Worm (Caenorhabditis elegans) whole organism, mixed stage, embryonic: ENCODE measurements around the gene F13A7.12.

Experiments
- M03D4.4 ChIP-seq: sonication (generic microtip); optimal IDR thresholded peaks from 2 replicates; lab custom pipeline; 2017; ENCODE audit warnings: mild to moderate bottlenecking, missing genetic modification characterization, missing compliant biosample characterization
- bed-3 ChIP-seq: fragments of 200-800 bp; sonication (Bioruptor generic); optimal IDR thresholded peaks from 3 replicates; lab custom pipeline; 2018; ENCODE audit warnings: mild to moderate bottlenecking, missing genetic modification characterization, moderate library complexity, missing compliant biosample characterization
- blmp-1 ChIP-seq: fragments of 150-350 bp; optimal IDR thresholded peaks from 2 replicates; lab custom pipeline; 2014; ENCODE audit warnings: missing biosample characterization, missing genetic modification characterization
- ceh-39 ChIP-seq: fragments of 150-350 bp; optimal IDR thresholded peaks from 2 replicates; lab custom pipeline; 2014; ENCODE audit warnings: missing biosample characterization, missing genetic modification characterization
- ceh-43 ChIP-seq: fragments of 200-800 bp; sonication (Bioruptor generic); optimal IDR thresholded peaks from 2 replicates; lab custom pipeline; 2018; ENCODE audit warnings: mild to moderate bottlenecking, missing genetic modification characterization, moderate library complexity, missing compliant biosample characterization
- ceh-83 ChIP-seq: fragments of 200-800 bp; sonication (Bioruptor generic); optimal IDR thresholded peaks from 2 replicates; lab custom pipeline; 2018; ENCODE audit warnings: mild to moderate bottlenecking, missing genetic modification characterization, missing compliant biosample characterization
- ces-1 ChIP-seq: fragments of 150-350 bp; optimal IDR thresholded peaks from 2 replicates; lab custom pipeline; 2014; ENCODE audit warnings: missing biosample characterization, missing genetic modification reagents, missing genetic modification characterization
- cnd-1 ChIP-seq: fragments of 200-800 bp; sonication (Bioruptor generic); optimal IDR thresholded peaks from 2 replicates; lab custom pipeline; 2018; ENCODE audit warnings: mild to moderate bottlenecking, missing genetic modification characterization, missing compliant biosample characterization
- drap-1 ChIP-seq: fragments of 200-800 bp; sonication (Bioruptor generic); optimal IDR thresholded peaks from 3 replicates; lab custom pipeline; 2018; ENCODE audit warnings: mild to moderate bottlenecking, missing genetic modification characterization, missing compliant biosample characterization
- elt-3 ChIP-seq: fragments of 150-350 bp; optimal IDR thresholded peaks from 2 replicates; lab custom pipeline; 2014; ENCODE audit warnings: missing biosample characterization, missing genetic modification characterization
- flh-1 ChIP-seq: fragments of 200-800 bp; sonication (Bioruptor generic); optimal IDR thresholded peaks from 2 replicates; lab custom pipeline; 2018; ENCODE audit warnings: mild to moderate bottlenecking, missing genetic modification characterization, moderate library complexity, missing compliant biosample characterization
- ham-2 ChIP-seq: fragments of 200-800 bp; sonication (Bioruptor generic); optimal IDR thresholded peaks from 2 replicates; lab custom pipeline; 2018; ENCODE audit warnings: mild to moderate bottlenecking, missing genetic modification characterization, missing compliant biosample characterization
- hlh-1 ChIP-seq: fragments of 150-350 bp; optimal IDR thresholded peaks from 2 replicates; lab custom pipeline; 2014; ENCODE audit warnings: missing biosample characterization, missing genetic modification reagents, missing genetic modification characterization
- lin-13 ChIP-seq: fragments of 150-350 bp; optimal IDR thresholded peaks from 2 replicates; lab custom pipeline; 2014; ENCODE audit warnings: missing biosample characterization, missing genetic modification characterization
- lin-32 ChIP-seq: fragments of 200-800 bp; sonication (Bioruptor generic); optimal IDR thresholded peaks from 2 replicates; lab custom pipeline; 2018; ENCODE audit warnings: mild to moderate bottlenecking, missing genetic modification characterization, missing compliant biosample characterization
- lsy-2 ChIP-seq: fragments of 150-350 bp; optimal IDR thresholded peaks from 2 replicates; lab custom pipeline; 2014; ENCODE audit warnings: missing biosample characterization, missing genetic modification characterization
- mep-1 ChIP-seq: fragments of 150-350 bp; optimal IDR thresholded peaks from 2 replicates; lab custom pipeline; 2017; ENCODE audit warnings: missing biosample characterization, missing genetic modification reagents, missing genetic modification characterization, inconsistent platforms
- mls-2 ChIP-seq: sonication (generic microtip); optimal IDR thresholded peaks from 2 replicates; lab custom pipeline; 2016; ENCODE audit warnings: mild to moderate bottlenecking, missing genetic modification characterization, moderate library complexity, missing compliant biosample characterization
- nhr-12 ChIP-seq: fragments of 150-350 bp; optimal IDR thresholded peaks from 2 replicates; lab custom pipeline; 2014; ENCODE audit warnings: missing biosample characterization, missing genetic modification characterization
- nhr-2 ChIP-seq: fragments of 150-350 bp; optimal IDR thresholded peaks from 2 replicates; lab custom pipeline; 2014; ENCODE audit warnings: missing biosample characterization, missing genetic modification characterization
- nhr-237 ChIP-seq: fragments of 150-350 bp; optimal IDR thresholded peaks from 2 replicates; lab custom pipeline; 2014; ENCODE audit warnings: missing biosample characterization, missing genetic modification characterization
- nhr-28 ChIP-seq: fragments of 150-350 bp; optimal IDR thresholded peaks from 2 replicates; lab custom pipeline; 2014; ENCODE audit warnings: missing biosample characterization, missing genetic modification characterization
- nhr-76 ChIP-seq: sonication (generic microtip); optimal IDR thresholded peaks from 2 replicates; lab custom pipeline; 2017; ENCODE audit warnings: missing biosample characterization, missing genetic modification characterization
- pha-4 ChIP-seq: fragments of 150-350 bp; optimal IDR thresholded peaks from 2 replicates; lab custom pipeline; 2018; ENCODE audit warnings: missing biosample characterization, missing genetic modification reagents, missing genetic modification characterization
- sem-2 ChIP-seq: fragments of 200-800 bp; sonication (Bioruptor generic); optimal IDR thresholded peaks from 2 replicates; lab custom pipeline; 2018; ENCODE audit warnings: mild to moderate bottlenecking, missing genetic modification characterization, missing compliant biosample characterization
- snpc-4 ChIP-seq: fragments of 150-350 bp; optimal IDR thresholded peaks from 2 replicates; lab custom pipeline; 2014; ENCODE audit warnings: missing biosample characterization, missing genetic modification characterization
- sptf-1 ChIP-seq: sonication (generic microtip); optimal IDR thresholded peaks from 2 replicates; lab custom pipeline; 2017; ENCODE audit warnings: mild to moderate bottlenecking, missing genetic modification characterization, moderate library complexity, missing compliant biosample characterization
- unc-120 ChIP-seq: sonication (generic microtip); optimal IDR thresholded peaks from 2 replicates; lab custom pipeline; 2017; ENCODE audit warnings: missing genetic modification characterization, missing compliant biosample characterization; ENCODE audit not compliant: poor library complexity, severe bottlenecking
- unc-39 ChIP-seq: fragments of 150-350 bp; optimal IDR thresholded peaks from 2 replicates; lab custom pipeline; 2014; ENCODE audit warnings: missing biosample characterization, missing genetic modification characterization
- unc-62 ChIP-seq: fragments of 150-350 bp; optimal IDR thresholded peaks from 2 replicates; lab custom pipeline; 2014; ENCODE audit warnings: missing biosample characterization, missing genetic modification reagents, missing genetic modification characterization
- zip-8 ChIP-seq: fragments of 150-350 bp; optimal IDR thresholded peaks from 2 replicates; lab custom pipeline; 2014; ENCODE audit warnings: missing biosample characterization, missing genetic modification characterization
- ztf-11 ChIP-seq: fragments of 150-350 bp; optimal IDR thresholded peaks from 2 replicates; lab custom pipeline; 2014; ENCODE audit warnings: missing biosample characterization, missing genetic modification characterization

The F13A7.12 gene

DNA sequence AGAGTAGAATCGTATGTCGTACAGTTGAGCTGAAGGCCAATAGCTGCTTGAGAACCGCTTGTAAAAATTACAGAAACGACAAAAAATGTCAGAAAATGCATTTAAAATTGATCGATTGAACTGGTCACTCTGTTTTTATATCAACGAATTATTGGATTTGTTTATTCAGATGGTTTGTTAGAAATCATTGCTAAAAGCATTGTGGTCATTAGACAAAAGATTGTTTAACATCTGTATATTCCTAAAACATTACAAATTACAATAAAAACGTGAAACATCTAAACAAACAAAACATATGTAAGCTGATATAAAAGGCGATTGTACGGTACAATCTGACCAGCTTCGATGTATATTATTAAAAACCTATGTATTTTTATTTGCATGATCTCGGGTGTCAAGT lies 39.7 kb downstream of the F13A7.12 start, which contains the start of the genes F26D2.13 and F26D2.14:
TSS of gene F26D2.13 (minus strand) at position 101 of the 400 bp plus-strand sequence.
TSS of gene F26D2.14 (plus strand) at position 346 of the 400 bp plus-strand sequence.
- TF ChIP-seq unc-62 (GFP tag; lab: Kevin White, UChicago) (no peak), pha-4 (no peak), snpc-4 (tag; lab: Kevin White, UChicago) (no peak), nhr-2 (tag; lab: Kevin White, UChicago) (no peak), ztf-11 (tag; lab: Kevin White, UChicago) (no peak), nhr-12 (no peak), ceh-43 (GFP tag; lab: Kevin White, UChicago) (no peak), cnd-1 (tag; lab: Kevin White, UChicago) (no peak), nhr-76 (tag; lab: Kevin White, UChicago) (no peak), ceh-39 (tag; lab: Kevin White, UChicago) (no peak), blmp-1 (tag; lab: Kevin White, UChicago) (no peak)

DNA sequence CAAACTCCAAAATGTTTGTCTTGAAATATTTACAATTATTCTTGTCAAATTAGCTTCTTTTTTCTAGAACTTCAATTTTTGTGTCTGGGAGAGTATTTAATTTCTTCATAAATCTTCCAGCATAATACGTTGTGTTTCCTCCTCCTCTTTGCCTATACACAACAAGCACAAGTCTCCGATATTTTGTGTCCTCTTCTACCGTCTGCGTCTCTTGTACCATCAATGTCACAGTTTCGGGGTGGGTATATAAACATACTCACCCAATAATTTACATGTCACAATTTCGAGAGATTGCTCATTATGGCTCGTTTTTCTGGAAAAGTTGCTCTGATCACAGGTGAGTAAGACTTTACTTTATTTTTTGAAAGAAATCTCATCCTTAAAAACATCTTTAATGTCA lies 41.7 kb downstream of the F13A7.12 start, which contains the start of gene F26D2.15:
TSS of gene F26D2.15 (plus strand) at position 301 of the 400 bp plus-strand sequence.
- TF ChIP-seq ceh-83 (GFP tag; lab: Kevin White, UChicago) = no peak
- TF ChIP-seq pha-4 = no peak
- TF ChIP-seq unc-120 = no peak
- TF ChIP-seq M03D4.4 = no peak
- TF ChIP-seq ham-2 (GFP tag; lab: Kevin White, UChicago) = no peak
- no peak for TF ChIP-seq nhr-28
- no peak for TF ChIP-seq nhr-2 (tag; lab: Kevin White, UChicago)
- no peak for TF ChIP-seq ceh-43 (GFP tag; lab: Kevin White, UChicago)
- no peak for TF ChIP-seq cnd-1 (tag; lab: Kevin White, UChicago)
- TF ChIP-seq drap-1 = no peak
- no peak for TF ChIP-seq nhr-12
- TF ChIP-seq flh-1 (GFP tag; lab: Kevin White, UChicago) = no peak
- no peak for TF ChIP-seq mls-2 (tag; lab: Kevin White, UChicago)
- TF ChIP-seq sptf-1 (tag; lab: Kevin White, UChicago) = no peak
- no peak for TF ChIP-seq lsy-2 (tag; lab: Kevin White, UChicago)
- TF ChIP-seq lin-32 (GFP tag; lab: Kevin White, UChicago) = no peak
- no peak for TF ChIP-seq hlh-1 (tag; lab: Kevin White, UChicago)
- no peak for TF ChIP-seq nhr-76 (tag; lab: Kevin White, UChicago)
- no peak for TF ChIP-seq sem-2 (GFP tag; lab: Kevin White, UChicago)
- no peak for TF ChIP-seq ceh-39 (tag; lab: Kevin White, UChicago)

DNA sequence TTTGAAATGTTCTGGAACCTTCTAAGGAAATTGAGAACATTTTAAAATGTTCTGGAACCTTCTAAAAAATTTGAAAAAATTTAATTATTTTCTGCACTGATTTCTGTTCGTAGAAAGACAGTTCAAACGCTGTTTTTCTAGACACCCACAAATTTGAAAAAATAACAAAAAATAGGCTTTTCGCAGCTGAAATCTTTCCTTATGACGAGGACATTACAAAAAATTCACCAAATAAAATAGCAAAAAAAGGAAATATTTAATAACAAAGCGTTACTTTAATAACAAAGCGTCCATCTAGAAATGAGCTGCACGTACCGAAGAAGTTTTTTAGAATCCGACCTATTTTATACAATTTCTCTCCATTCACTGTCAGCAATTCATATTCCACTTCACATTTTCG lies 47.8 kb downstream of the F13A7.12 start, which contains the start of gene srh-141:
TSS of gene srh-141 (plus strand) at position 301 of the 400 bp plus-strand sequence.
- TF ChIP-seq ceh-39 (tag; lab: Kevin White, UChicago) = no peak
- TF ChIP-seq elt-3 (tag; lab: Kevin White, UChicago) = no peak
- TF ChIP-seq cnd-1 (tag; lab: Kevin White, UChicago) = no peak
- no peak for TF ChIP-seq sptf-1 (tag; lab: Kevin White, UChicago)
- no peak for TF ChIP-seq mep-1 (tag; lab: Kevin White, UChicago)
- no peak for TF ChIP-seq bed-3 (GFP tag; lab: Kevin White, UChicago)
- no peak for TF ChIP-seq lin-13 (tag; lab: Kevin White, UChicago)
- no peak for TF ChIP-seq ztf-11 (tag; lab: Kevin White, UChicago)
- TF ChIP-seq lsy-2 (tag; lab: Kevin White, UChicago) = no peak
- TF ChIP-seq nhr-76 (tag; lab: Kevin White, UChicago) = no peak
- no peak for TF ChIP-seq unc-120
- TF ChIP-seq lin-32 (GFP tag; lab: Kevin White, UChicago) = no peak
- no peak for TF ChIP-seq nhr-237 (tag; lab: Kevin White, UChicago)
- TF ChIP-seq mls-2 (tag; lab: Kevin White, UChicago) = no peak
- no peak for TF ChIP-seq nhr-28
- TF ChIP-seq hlh-1 (tag; lab: Kevin White, UChicago) = no peak
- TF ChIP-seq unc-62 (GFP tag; lab: Kevin White, UChicago) = no peak
- TF ChIP-seq nhr-12 = no peak

DNA sequence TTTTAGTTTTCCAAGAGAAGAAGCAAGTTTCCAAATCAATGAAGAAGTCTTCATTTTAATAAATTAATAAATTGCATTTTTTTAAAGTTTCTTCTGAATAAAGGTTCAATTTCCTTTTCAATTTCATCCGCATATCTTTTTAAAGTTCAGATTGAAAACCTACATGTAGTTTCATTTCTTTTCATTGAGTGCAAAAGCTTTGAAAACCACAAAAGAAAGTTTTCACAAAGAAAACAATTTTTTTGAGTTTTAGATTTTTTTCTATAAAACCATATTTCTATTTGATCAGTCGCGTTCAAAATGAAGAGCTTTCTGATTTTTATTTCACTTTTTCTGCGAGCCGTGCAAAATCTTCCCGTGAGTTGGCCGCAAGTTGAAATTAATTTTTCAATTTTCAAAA lies 49.8 kb downstream of the F13A7.12 start, which contains the start of gene T08G3.6:
TSS of gene T08G3.6 (plus strand) at position 301 of the 400 bp plus-strand sequence.
- TF ChIP-seq sptf-1 (tag; lab: Kevin White, UChicago) = no peak
- TF ChIP-seq hlh-1 (tag; lab: Kevin White, UChicago) = no peak
- no peak for TF ChIP-seq unc-120
- no peak for TF ChIP-seq elt-3 (tag; lab: Kevin White, UChicago)
- TF ChIP-seq sem-2 (GFP tag; lab: Kevin White, UChicago) = no peak

DNA sequence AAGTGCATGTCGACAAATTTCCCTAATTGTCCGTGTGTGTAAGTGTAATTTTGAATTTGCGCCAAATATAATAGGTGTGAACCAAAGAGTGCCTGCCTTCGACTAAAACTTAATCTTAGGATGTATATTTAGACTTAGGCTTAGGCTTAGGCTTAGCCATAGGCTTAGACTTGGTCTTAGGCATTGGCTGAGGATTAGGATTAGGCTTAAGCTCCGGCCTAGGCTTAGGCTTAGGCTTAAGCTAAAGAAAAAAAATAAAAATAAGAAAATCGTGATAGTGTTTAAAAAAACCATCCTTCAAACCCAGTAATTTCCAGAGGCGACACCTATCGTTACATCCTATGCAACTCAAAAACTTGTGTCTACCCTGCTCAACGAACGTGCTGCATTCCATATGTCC lies 50.4 kb downstream of the F13A7.12 start:
- TF ChIP-seq nhr-237 (tag; lab: Kevin White, UChicago) = no peak
- TF ChIP-seq blmp-1 (tag; lab: Kevin White, UChicago) = no peak
- no peak for TF ChIP-seq elt-3 (tag; lab: Kevin White, UChicago)
- TF ChIP-seq ces-1 (GFP tag; lab: Kevin White, UChicago) = no peak
- no peak for TF ChIP-seq ham-2 (GFP tag; lab: Kevin White, UChicago)
- TF ChIP-seq bed-3 (GFP tag; lab: Kevin White, UChicago) = no peak
- TF ChIP-seq mls-2 (tag; lab: Kevin White, UChicago) = no peak
- TF ChIP-seq lin-32 (GFP tag; lab: Kevin White, UChicago) = no peak
- TF ChIP-seq pha-4 = no peak
- no peak for TF ChIP-seq unc-39 (tag; lab: Kevin White, UChicago)
- no peak for TF ChIP-seq ztf-11 (tag; lab: Kevin White, UChicago)
- no peak for TF ChIP-seq M03D4.4
- TF ChIP-seq mep-1 (tag; lab: Kevin White, UChicago) = no peak
- TF ChIP-seq drap-1 = no peak
- TF ChIP-seq zip-8 = no peak
- TF ChIP-seq lin-13 (tag; lab: Kevin White, UChicago) = no peak
- no peak for TF ChIP-seq unc-62 (GFP tag; lab: Kevin White, UChicago)
- no peak for TF ChIP-seq snpc-4 (tag; lab: Kevin White, UChicago)
- no peak for TF ChIP-seq nhr-12
